Fruit fly (Drosophila melanogaster) whole organism, adult: ENCODE measurements around the gene Gpdh1.

ENCODE experiments used
- CG11617 ChIP-seq: fragments of 200-800 bp; sonication (Bioruptor generic); optimal IDR thresholded peaks from 2 replicates; lab custom pipeline; 2017; ENCODE audit warnings: mild to moderate bottlenecking, missing biosample characterization, missing genetic modification reagents, missing genetic modification characterization
- CG12768 ChIP-seq: fragments of 200-800 bp; sonication (Bioruptor generic); optimal IDR thresholded peaks from 2 replicates; lab custom pipeline; 2017; ENCODE audit warnings: missing biosample characterization, missing genetic modification characterization, mild to moderate bottlenecking, moderate library complexity, missing genetic modification reagents
- CG14711 ChIP-seq: fragments of 200-800 bp; sonication (Bioruptor generic); optimal IDR thresholded peaks from 2 replicates; lab custom pipeline; 2018; ENCODE audit warnings: missing biosample characterization, mild to moderate bottlenecking, missing genetic modification characterization, moderate library complexity
- CG1620 ChIP-seq: fragments of 200-800 bp; sonication (Bioruptor generic); optimal IDR thresholded peaks from 2 replicates; lab custom pipeline; 2016; ENCODE audit warnings: missing biosample characterization, missing genetic modification characterization
- CG33017 ChIP-seq: fragments of 200-800 bp; sonication (Bioruptor generic); optimal IDR thresholded peaks from 2 replicates; lab custom pipeline; 2018; ENCODE audit warnings: missing biosample characterization, mild to moderate bottlenecking, missing genetic modification characterization, moderate library complexity
- CG5204 ChIP-seq: fragments of 200-800 bp; sonication (Bioruptor generic); optimal IDR thresholded peaks from 2 replicates; lab custom pipeline; 2016; ENCODE audit warnings: missing biosample characterization, missing genetic modification characterization
- CG7045 ChIP-seq: fragments of 200-800 bp; sonication (Bioruptor generic); optimal IDR thresholded peaks from 2 replicates; lab custom pipeline; 2017; ENCODE audit warnings: missing biosample characterization, mild to moderate bottlenecking, missing genetic modification characterization
- CG7101 ChIP-seq: fragments of 200-800 bp; sonication (Bioruptor generic); optimal IDR thresholded peaks from 2 replicates; lab custom pipeline; 2018; ENCODE audit warnings: missing biosample characterization, mild to moderate bottlenecking, missing genetic modification characterization, moderate library complexity
- Clk ChIP-seq: fragments of 200-800 bp; sonication (Bioruptor generic); optimal IDR thresholded peaks from 2 replicates; lab custom pipeline; 2017; ENCODE audit warnings: missing biosample characterization, missing genetic modification characterization
- Crg-1 ChIP-seq: fragments of 200-800 bp; sonication (Bioruptor generic); optimal IDR thresholded peaks from 2 replicates; lab custom pipeline; 2016; ENCODE audit warnings: missing biosample characterization, missing genetic modification characterization
- Hr96 ChIP-seq: fragments of 200-800 bp; sonication (Bioruptor generic); optimal IDR thresholded peaks from 2 replicates; lab custom pipeline; 2016; ENCODE audit warnings: missing biosample characterization, missing genetic modification characterization
- Mnt ChIP-seq: fragments of 200-800 bp; sonication (Bioruptor generic); optimal IDR thresholded peaks from 2 replicates; lab custom pipeline; 2016; ENCODE audit warnings: missing biosample characterization, mild to moderate bottlenecking, missing genetic modification characterization
- bab1 ChIP-seq: fragments of 200-800 bp; sonication (Bioruptor generic); optimal IDR thresholded peaks from 3 replicates; lab custom pipeline; 2019; ENCODE audit warnings: missing biosample characterization, mild to moderate bottlenecking, missing genetic modification characterization, moderate library complexity
- cic ChIP-seq: fragments of 200-800 bp; sonication (Bioruptor generic); optimal IDR thresholded peaks from 2 replicates; lab custom pipeline; 2017; ENCODE audit warnings: missing biosample characterization, mild to moderate bottlenecking, missing genetic modification characterization, moderate library complexity
- cnc ChIP-seq, 2 experiments: fragments of >200 bp; optimal IDR thresholded peaks; 2 replicates each; lab custom pipeline; 2017
- kay ChIP-seq: fragments of 200-800 bp; sonication (Bioruptor generic); peaks from one replicate; lab custom pipeline; 2016; ENCODE audit warnings: missing biosample characterization, missing genetic modification characterization, borderline replicate concordance
- ovo ChIP-seq: fragments of 200-800 bp; sonication (Bioruptor generic); optimal IDR thresholded peaks from 2 replicates; lab custom pipeline; 2016; ENCODE audit warnings: missing biosample characterization, missing genetic modification characterization
- pad ChIP-seq: fragments of 200-800 bp; sonication (Bioruptor generic); optimal IDR thresholded peaks from 3 replicates; lab custom pipeline; 2017; ENCODE audit warnings: missing biosample characterization, missing genetic modification characterization, mild to moderate bottlenecking, moderate library complexity, missing genetic modification reagents
- tj ChIP-seq: fragments of 200-800 bp; sonication (Bioruptor generic); optimal IDR thresholded peaks from 3 replicates; lab custom pipeline; 2017; ENCODE audit warnings: missing biosample characterization, mild to moderate bottlenecking, missing genetic modification characterization, moderate library complexity
- toe ChIP-seq: fragments of 200-800 bp; sonication (Bioruptor generic); optimal IDR thresholded peaks from 2 replicates; lab custom pipeline; 2016; ENCODE audit warnings: missing biosample characterization, missing genetic modification characterization

The Gpdh1 gene

DNA sequence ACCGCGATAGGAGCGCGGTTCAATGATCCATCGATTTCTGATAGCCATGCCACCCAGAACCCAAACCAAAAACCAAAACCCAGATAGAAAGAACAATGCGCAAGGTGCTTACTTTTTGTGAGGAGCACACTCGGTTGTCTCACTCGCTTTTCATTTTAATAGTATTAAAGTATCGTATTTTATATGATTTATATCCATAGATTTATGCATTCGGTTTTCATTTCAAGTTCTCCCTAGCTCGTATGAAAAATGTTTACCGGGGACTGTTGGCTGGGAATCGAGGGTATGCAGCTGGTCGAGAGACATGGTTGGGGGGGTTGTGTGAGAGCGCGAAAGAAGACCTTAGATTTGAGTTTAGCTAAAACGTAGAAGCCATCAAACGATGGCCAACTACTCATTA lies 28.6 kb downstream of the Gpdh1 start:
- no peak for TF ChIP-seq tj (GFP tag; lab: Kevin White, UChicago)
- TF ChIP-seq bab1 (GFP tag; lab: Kevin White, UChicago) = no peak
- no peak for TF ChIP-seq ovo (GFP tag; lab: Kevin White, UChicago)
- TF ChIP-seq CG1620 (GFP tag; lab: Kevin White, UChicago) = no peak
- TF ChIP-seq CG12768 (GFP tag; lab: Kevin White, UChicago) = no peak
- TF ChIP-seq cnc (optimal IDR thresholded peaks at IDR 0.05; lab: Kevin White, UChicago) = no peak
- TF ChIP-seq CG33017 (tag; lab: Kevin White, UChicago) = no peak
- no peak for TF ChIP-seq Mnt
- no peak for TF ChIP-seq Clk
- no peak for TF ChIP-seq CG7045
- no peak for TF ChIP-seq CG11617 (GFP tag; lab: Kevin White, UChicago)
- no peak for TF ChIP-seq CG14711 (tag; lab: Kevin White, UChicago)
- TF ChIP-seq kay (GFP tag; lab: Kevin White, UChicago) = no peak
- no peak for TF ChIP-seq cic (GFP tag; lab: Kevin White, UChicago)

DNA sequence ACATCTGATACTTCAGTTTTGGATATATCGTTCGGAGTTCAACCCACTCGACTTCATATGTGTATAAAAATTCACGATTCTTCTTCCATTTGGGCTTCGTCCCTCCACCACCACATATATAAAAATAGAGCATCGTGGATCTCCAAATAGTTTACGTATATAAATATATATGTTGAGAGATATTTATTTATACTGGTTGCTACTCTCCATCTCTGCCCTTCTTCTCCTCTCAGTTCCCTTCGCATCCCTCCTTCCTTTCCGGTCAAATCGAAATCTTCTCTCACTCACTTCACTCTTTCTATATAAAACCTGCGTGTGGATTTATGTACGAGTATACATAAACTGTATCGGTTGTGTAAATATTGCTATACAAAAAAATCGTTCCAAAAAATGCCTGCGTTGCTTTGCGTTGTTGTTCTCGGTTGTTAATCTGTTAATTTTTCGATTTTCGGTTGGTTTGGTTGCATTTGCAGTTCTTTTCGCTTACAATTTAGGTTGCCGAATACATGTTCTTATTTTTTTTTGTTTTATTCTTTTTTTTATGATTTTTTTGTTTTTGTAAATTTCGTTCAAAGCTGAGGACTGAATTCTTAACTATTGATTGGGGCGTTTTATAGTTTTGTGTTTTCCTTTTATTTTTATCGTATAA lies 29.3 kb downstream of the Gpdh1 start:
- TF ChIP-seq CG11617 (GFP tag; lab: Kevin White, UChicago) = no peak
- peak; percentile 57 for TF ChIP-seq kay (GFP tag; lab: Kevin White, UChicago)
- TF ChIP-seq CG5204 (GFP tag; lab: Kevin White, UChicago) = no peak
- TF ChIP-seq CG33017 (tag; lab: Kevin White, UChicago) = no peak
- TF ChIP-seq cnc (optimal IDR thresholded peaks at IDR 0.05; lab: Kevin White, UChicago) = no peak
- TF ChIP-seq tj (GFP tag; lab: Kevin White, UChicago) = peak; percentile 88

DNA sequence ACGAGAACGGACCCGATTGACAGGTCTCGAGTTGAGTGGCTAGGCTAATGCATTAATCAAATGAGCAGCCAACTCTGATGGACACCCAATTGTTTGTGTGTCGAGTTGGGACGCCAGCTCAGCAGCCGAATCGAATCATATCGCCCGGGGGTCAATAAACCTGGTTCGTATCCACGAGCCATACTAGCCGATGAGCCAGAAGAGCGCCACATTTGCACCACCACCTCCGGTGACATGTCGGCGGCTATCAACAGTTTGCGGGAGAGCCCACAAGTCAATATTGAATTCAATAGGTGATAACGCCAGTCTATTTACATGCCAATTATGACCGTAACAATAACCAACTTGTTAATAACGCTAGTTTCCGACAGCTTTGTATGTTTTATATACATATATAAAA lies 30.7 kb downstream of the Gpdh1 start:
- TF ChIP-seq cic (GFP tag; lab: Kevin White, UChicago) (peak; percentile 46), tj (GFP tag; lab: Kevin White, UChicago) (peak; percentile 4), kay (GFP tag; lab: Kevin White, UChicago) (peak; percentile 89), Clk (peak; percentile 59), cnc (optimal IDR thresholded peaks at IDR 0.05; lab: Kevin White, UChicago) (no peak), Crg-1 (GFP tag; lab: Kevin White, UChicago) (peak; percentile 85), CG14711 (tag; lab: Kevin White, UChicago) (peak; percentile 52), toe (GFP tag; lab: Kevin White, UChicago) (peak; percentile 12), CG7045 (peak; percentile 73), CG33017 (tag; lab: Kevin White, UChicago) (peak; percentile 17), CG11617 (GFP tag; lab: Kevin White, UChicago) (peak; percentile 47), Hr96 (no peak), Mnt (peak; percentile 46), CG7101 (peak; percentile 70), ovo (GFP tag; lab: Kevin White, UChicago) (peak; percentile 79), CG1620 (GFP tag; lab: Kevin White, UChicago) (peak; percentile 41), CG12768 (GFP tag; lab: Kevin White, UChicago) (peak; percentile 76), CG5204 (GFP tag; lab: Kevin White, UChicago) (no peak), pad (GFP tag; lab: Kevin White, UChicago) (peak; percentile 50), bab1 (GFP tag; lab: Kevin White, UChicago) (no peak)

DNA sequence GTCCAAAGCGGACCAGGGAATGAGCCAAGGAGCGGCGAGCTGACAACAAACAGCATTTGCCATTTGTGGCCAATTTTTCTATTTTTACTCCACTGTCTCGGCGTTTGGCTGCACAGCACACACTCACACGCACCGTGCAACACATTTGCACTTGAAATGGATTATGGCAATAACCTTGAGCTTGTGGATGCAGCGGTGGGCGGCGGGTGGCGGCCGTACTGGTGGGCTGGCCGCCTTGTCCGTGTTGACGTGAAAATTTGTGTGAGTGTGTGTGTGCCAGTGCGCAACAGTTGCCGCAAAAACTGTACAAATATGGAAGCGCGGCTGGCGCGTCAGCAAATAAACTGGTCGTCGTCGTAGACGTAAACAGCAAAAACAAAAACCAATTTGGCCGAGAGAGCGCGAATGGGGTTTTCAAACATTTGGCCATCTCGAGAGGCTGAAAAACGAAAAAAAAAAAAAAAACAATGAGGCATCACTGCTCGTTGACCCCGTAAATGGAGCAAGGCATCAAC lies 31.6 kb downstream of the Gpdh1 start:
- TF ChIP-seq Hr96 = no peak
- peak; percentile 26 for TF ChIP-seq tj (GFP tag; lab: Kevin White, UChicago)
- no peak for TF ChIP-seq kay (GFP tag; lab: Kevin White, UChicago)

DNA sequence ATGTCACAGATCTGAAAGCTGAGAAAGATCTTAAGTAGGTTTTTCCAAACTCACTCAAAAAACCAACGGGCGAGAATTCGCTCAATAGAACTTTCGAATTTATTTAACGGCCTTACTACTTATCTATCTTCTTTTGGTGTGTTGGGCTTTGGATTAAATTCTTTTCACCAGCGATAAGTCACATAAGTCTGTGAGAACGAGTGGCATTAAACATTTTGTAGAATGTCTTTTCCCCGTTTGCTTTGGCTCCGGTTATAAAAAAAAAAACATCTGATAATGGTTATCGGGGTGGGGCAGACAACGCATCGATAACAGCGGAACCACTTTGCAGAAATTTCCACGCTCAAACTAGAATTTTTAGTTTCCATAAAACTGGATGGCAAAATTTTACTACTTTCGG lies 32.2 kb downstream of the Gpdh1 start:
- TF ChIP-seq cic (GFP tag; lab: Kevin White, UChicago) = no peak
- TF ChIP-seq toe (GFP tag; lab: Kevin White, UChicago) = no peak
- no peak for TF ChIP-seq Hr96

DNA sequence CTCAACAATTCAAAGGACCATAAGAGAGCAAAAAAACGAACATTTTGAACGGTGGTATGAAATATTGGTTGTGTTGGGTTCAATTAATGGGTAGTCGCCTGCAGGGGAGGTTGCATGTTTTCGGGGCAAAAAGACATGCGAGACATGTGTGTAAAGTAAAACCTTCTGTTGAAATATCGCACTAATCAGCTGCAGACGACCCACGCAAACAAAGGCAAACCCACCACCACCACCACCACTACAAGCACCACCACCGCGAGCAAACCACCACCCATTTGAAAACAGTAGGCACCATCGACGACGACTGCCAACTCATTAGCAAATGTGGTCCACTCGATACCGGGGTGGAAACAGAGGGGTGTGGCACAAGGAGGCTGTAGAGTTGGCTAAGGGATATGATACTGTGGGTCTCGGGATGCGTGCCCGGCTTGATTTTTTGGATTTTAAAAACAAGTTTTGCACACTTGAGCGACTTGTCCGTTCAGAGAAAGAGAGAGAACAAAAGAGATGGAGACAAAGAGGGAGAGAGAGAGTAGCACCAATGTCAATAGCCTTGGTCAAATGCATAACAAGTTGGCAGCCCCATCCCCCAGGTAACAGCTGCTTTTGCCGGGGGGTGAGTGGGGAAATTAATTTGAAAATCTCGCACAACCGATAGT lies 33.8 kb downstream of the Gpdh1 start:
- TF ChIP-seq ovo (GFP tag; lab: Kevin White, UChicago) (no peak), CG33017 (tag; lab: Kevin White, UChicago) (no peak), CG12768 (GFP tag; lab: Kevin White, UChicago) (no peak), Crg-1 (GFP tag; lab: Kevin White, UChicago) (peak; percentile 8), Mnt (no peak), Hr96 (no peak), pad (GFP tag; lab: Kevin White, UChicago) (peak; percentile 47), cic (GFP tag; lab: Kevin White, UChicago) (peak; percentile 48), toe (GFP tag; lab: Kevin White, UChicago) (no peak), CG1620 (GFP tag; lab: Kevin White, UChicago) (peak; percentile 4), tj (GFP tag; lab: Kevin White, UChicago) (no peak), CG7101 (no peak)
